Worm (Caenorhabditis elegans) whole organism, L3 larva: ENCODE data around the gene srz-99.

Experiments
- ama-1 ChIP-seq: fragments of 150-350 bp; optimal IDR thresholded peaks from 2 replicates; lab custom pipeline; 2018
- nhr-25 ChIP-seq: sonication (generic microtip); optimal IDR thresholded peaks from 2 replicates; lab custom pipeline; 2017; ENCODE audit warnings: missing biosample characterization, missing genetic modification characterization
- nhr-77 ChIP-seq: fragments of 150-350 bp; optimal IDR thresholded peaks from 2 replicates; lab custom pipeline; 2014; ENCODE audit warnings: missing biosample characterization, missing genetic modification characterization
- ztf-11 ChIP-seq: fragments of 150-350 bp; optimal IDR thresholded peaks from 2 replicates; lab custom pipeline; 2014; ENCODE audit warnings: missing biosample characterization, missing genetic modification characterization

DNA sequence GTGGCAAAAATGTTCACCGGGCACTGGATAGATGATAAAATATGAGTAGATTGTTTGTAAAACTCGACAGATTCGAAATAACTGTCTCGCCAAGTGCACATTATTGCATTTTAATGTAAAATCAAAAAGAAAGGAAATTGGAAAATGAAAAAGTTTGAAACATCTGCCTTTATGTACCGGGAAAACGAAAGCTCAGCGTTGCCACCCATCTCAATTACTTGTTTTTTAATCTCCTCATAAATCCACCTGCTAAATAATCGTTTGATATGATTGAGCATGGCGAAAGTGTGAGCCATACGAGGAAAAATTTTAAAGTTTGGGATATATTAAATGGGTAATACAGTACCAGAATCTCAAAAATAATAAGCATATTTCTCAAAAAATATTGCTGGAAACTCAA is 13.5 kb upstream of the srz-99 start, which contains the start of gene srh-137:
- TF ChIP-seq nhr-77 (no peak), ztf-11 (tag; lab: Kevin White, UChicago) (no peak), nhr-25 (no peak), ama-1 (no peak)
